Worm (Caenorhabditis elegans) whole organism, L4 larva: ENCODE data around the gene R186.3.
A peak's percentile ranks its signal among the peaks of the same experiment; 100 is the strongest.

ENCODE experiments used
- F37D6.2 ChIP-seq: sonication (generic microtip); optimal IDR thresholded peaks from 2 replicates; lab custom pipeline; 2016; ENCODE audit warnings: mild to moderate bottlenecking, missing genetic modification characterization, missing compliant biosample characterization
- T26A8.4 ChIP-seq: fragments of 200-800 bp; sonication (Bioruptor generic); IDR thresholded peaks from 2 replicates; pipeline ENCODE4 v1.3.6; 2022; ENCODE audit warnings: missing genetic modification characterization, missing compliant biosample characterization
- Y105C5A.15 ChIP-seq: fragments of 200-800 bp; sonication (Bioruptor generic); IDR thresholded peaks from 2 replicates; pipeline ENCODE4 v1.3.6; 2022; ENCODE audit warnings: missing genetic modification characterization, missing compliant biosample characterization
- Y75B8A.6 ChIP-seq: fragments of 200-800 bp; sonication (Bioruptor generic); IDR thresholded peaks from 2 replicates; pipeline ENCODE4 v1.3.6; 2022; ENCODE audit warnings: missing genetic modification reagents, missing genetic modification characterization, missing compliant biosample characterization
- ZK337.2 ChIP-seq: fragments of 200-800 bp; sonication (Bioruptor generic); IDR thresholded peaks from 2 replicates; pipeline ENCODE4 v1.3.6; 2022; ENCODE audit warnings: missing genetic modification reagents, missing genetic modification characterization, missing compliant biosample characterization
- ZK546.5 ChIP-seq, 2 experiments: sonication (generic microtip); optimal IDR thresholded peaks; 2 replicates each; lab custom pipeline; 2017; ENCODE audit warnings: missing biosample characterization in 2 of 2, missing genetic modification characterization in 2 of 2
- ama-1 ChIP-seq: fragments of 150-350 bp; optimal IDR thresholded peaks from 2 replicates; lab custom pipeline; 2014; ENCODE audit warnings: inconsistent platforms, mixed read lengths
- ceh-44 ChIP-seq: fragments of 200-800 bp; sonication (Bioruptor generic); IDR thresholded peaks from 2 replicates; pipeline ENCODE4 v1.3.6; 2022; ENCODE audit warnings: missing genetic modification reagents, missing genetic modification characterization, missing compliant biosample characterization
- ceh-62 ChIP-seq: sonication (generic microtip); optimal IDR thresholded peaks from 2 replicates; lab custom pipeline; 2017; ENCODE audit warnings: missing biosample characterization, missing genetic modification characterization
- ces-1 ChIP-seq: fragments of 150-350 bp; sonication (generic microtip); optimal IDR thresholded peaks from 4 replicates; lab custom pipeline; 2014; ENCODE audit warnings: missing biosample characterization, missing genetic modification reagents, missing genetic modification characterization
- cey-2 ChIP-seq: sonication (generic microtip); optimal IDR thresholded peaks from 3 replicates; lab custom pipeline; 2017; ENCODE audit warnings: missing genetic modification characterization, mild to moderate bottlenecking, missing compliant biosample characterization, antibody characterized with exemption, borderline replicate concordance; ENCODE audit not compliant: insufficient read depth
- ctbp-1 ChIP-seq: fragments of 200-800 bp; sonication (Bioruptor generic); IDR thresholded peaks from 2 replicates; pipeline ENCODE4 v1.3.6; 2022; ENCODE audit warnings: missing genetic modification reagents, missing genetic modification characterization, missing compliant biosample characterization
- daf-16 ChIP-seq, 3 experiments: sonication (generic microtip); optimal IDR thresholded peaks; 2 replicates each; lab custom pipeline; 2016 to 2017; ENCODE audit warnings: missing genetic modification characterization in 3 of 3, missing genetic modification reagents in 3 of 3, mild to moderate bottlenecking in 2 of 3, missing compliant biosample characterization in 2 of 3, missing biosample characterization in 1 of 3, moderate library complexity in 1 of 3
- daf-19 ChIP-seq: fragments of 200-800 bp; sonication (Bioruptor generic); conservative IDR thresholded peaks from 2 replicates; pipeline ENCODE4 v1.3.6; 2022; ENCODE audit warnings: missing genetic modification characterization, missing compliant biosample characterization
- dmd-8 ChIP-seq: fragments of 200-800 bp; sonication (Bioruptor generic); IDR thresholded peaks from 2 replicates; pipeline ENCODE4 v1.3.6; 2022; ENCODE audit warnings: missing genetic modification characterization, missing compliant biosample characterization
- dve-1 ChIP-seq: sonication (generic microtip); optimal IDR thresholded peaks from 2 replicates; lab custom pipeline; 2017; ENCODE audit warnings: antibody characterized with exemption, mild to moderate bottlenecking, missing genetic modification characterization, missing compliant biosample characterization; ENCODE audit not compliant: insufficient read depth
- egl-27 ChIP-seq: sonication (generic microtip); optimal IDR thresholded peaks from 3 replicates; lab custom pipeline; 2017; ENCODE audit warnings: missing biosample characterization, missing genetic modification reagents, missing genetic modification characterization
- fkh-10 ChIP-seq: fragments of 150-350 bp; optimal IDR thresholded peaks from 2 replicates; lab custom pipeline; 2014; ENCODE audit warnings: missing biosample characterization, missing genetic modification reagents, missing genetic modification characterization
- fos-1 ChIP-seq: fragments of 150-350 bp; optimal IDR thresholded peaks from 2 replicates; lab custom pipeline; 2014; ENCODE audit warnings: missing biosample characterization, missing genetic modification characterization
- hif-1 ChIP-seq, 2 experiments: sonication (generic microtip); optimal IDR thresholded peaks; 2 replicates each; lab custom pipeline; 2016 to 2017; ENCODE audit warnings: missing compliant biosample characterization in 2 of 2, missing genetic modification characterization in 2 of 2, missing genetic modification reagents in 2 of 2, missing genotype in 2 of 2, mild to moderate bottlenecking in 1 of 2
- lin-15B ChIP-seq: fragments of 150-350 bp; sonication (generic microtip); optimal IDR thresholded peaks from 3 replicates; lab custom pipeline; 2014; ENCODE audit warnings: missing biosample characterization, missing genetic modification characterization
- lsy-2 ChIP-seq, 2 experiments: fragments of 150-350 bp in 1 of 2; sonication (generic microtip) in 1 of 2; optimal IDR thresholded peaks; 2 replicates each; lab custom pipeline; 2014 to 2017; ENCODE audit warnings: missing biosample characterization in 2 of 2, missing genetic modification characterization in 2 of 2
- mdl-1 ChIP-seq, 2 experiments: fragments of 150-350 bp in 1 of 2; sonication (generic microtip) in 1 of 2; optimal IDR thresholded peaks; 2 replicates each; lab custom pipeline; 2014 to 2017; ENCODE audit warnings: missing biosample characterization in 2 of 2, missing genetic modification characterization in 2 of 2
- mdt-29 ChIP-seq: fragments of 200-800 bp; sonication (Bioruptor generic); IDR thresholded peaks from 2 replicates; pipeline ENCODE4 v1.3.6; 2022; ENCODE audit warnings: missing genetic modification reagents, missing genetic modification characterization, missing compliant biosample characterization
- mes-2 ChIP-seq: sonication (generic microtip); optimal IDR thresholded peaks from 2 replicates; lab custom pipeline; 2016; ENCODE audit warnings: missing genotype, mild to moderate bottlenecking, missing genetic modification characterization, missing compliant biosample characterization; ENCODE audit not compliant: poor library complexity, severe bottlenecking
- mxl-2 ChIP-seq: fragments of 200-800 bp; sonication (Bioruptor generic); conservative IDR thresholded peaks from 2 replicates; pipeline ENCODE4 v1.3.6; 2022; ENCODE audit warnings: missing genetic modification reagents, missing genetic modification characterization, missing compliant biosample characterization
- nhr-10 ChIP-seq: fragments of 150-350 bp; optimal IDR thresholded peaks from 2 replicates; lab custom pipeline; 2014; ENCODE audit warnings: missing biosample characterization, missing genetic modification characterization
- nhr-102 ChIP-seq: sonication (generic microtip); optimal IDR thresholded peaks from 2 replicates; lab custom pipeline; 2016; ENCODE audit warnings: mild to moderate bottlenecking, missing genetic modification characterization, moderate library complexity, missing compliant biosample characterization
- nhr-11 ChIP-seq: fragments of 150-350 bp; optimal IDR thresholded peaks from 2 replicates; lab custom pipeline; 2014; ENCODE audit warnings: missing biosample characterization, missing genetic modification characterization
- nhr-237 ChIP-seq: sonication (generic microtip); optimal IDR thresholded peaks from 2 replicates; lab custom pipeline; 2017; ENCODE audit warnings: missing biosample characterization, missing genetic modification characterization
- nhr-25 ChIP-seq: sonication (generic microtip); optimal IDR thresholded peaks from 2 replicates; lab custom pipeline; 2017; ENCODE audit warnings: missing genetic modification characterization, mild to moderate bottlenecking, missing compliant biosample characterization, antibody characterized with exemption, moderate library complexity, borderline replicate concordance; ENCODE audit not compliant: insufficient read depth
- nhr-28 ChIP-seq: fragments of 150-350 bp; optimal IDR thresholded peaks from 2 replicates; lab custom pipeline; 2014; ENCODE audit warnings: missing biosample characterization, missing genetic modification characterization
- nhr-41 ChIP-seq: fragments of 200-800 bp; sonication (Bioruptor generic); IDR thresholded peaks from 2 replicates; pipeline ENCODE4 v1.3.6; 2022; ENCODE audit warnings: missing genetic modification reagents, missing genetic modification characterization, missing compliant biosample characterization
- nhr-48 ChIP-seq: sonication (generic microtip); optimal IDR thresholded peaks from 2 replicates; lab custom pipeline; 2016; ENCODE audit warnings: mild to moderate bottlenecking, missing genetic modification characterization, missing compliant biosample characterization
- nhr-6 ChIP-seq: fragments of 150-350 bp; optimal IDR thresholded peaks from 2 replicates; lab custom pipeline; 2014; ENCODE audit warnings: missing biosample characterization, missing genetic modification characterization
- pqm-1 ChIP-seq: sonication (generic microtip); optimal IDR thresholded peaks from 2 replicates; lab custom pipeline; 2017; ENCODE audit warnings: missing biosample characterization, missing genetic modification characterization
- rbr-2 ChIP-seq: sonication (generic microtip); optimal IDR thresholded peaks from 2 replicates; lab custom pipeline; 2016; ENCODE audit warnings: missing genotype, missing genetic modification characterization, missing compliant biosample characterization
- saeg-2 ChIP-seq: fragments of 200-800 bp; sonication (Bioruptor generic); IDR thresholded peaks from 2 replicates; pipeline ENCODE4 v1.3.6; 2022; ENCODE audit warnings: missing genetic modification reagents, missing genetic modification characterization, missing compliant biosample characterization
- snpc-1.2 ChIP-seq: fragments of 200-800 bp; sonication (Bioruptor generic); IDR thresholded peaks from 2 replicates; pipeline ENCODE4 v1.3.6; 2022; ENCODE audit warnings: missing genetic modification reagents, missing genetic modification characterization, missing compliant biosample characterization
- snpc-4 ChIP-seq: fragments of 150-350 bp; optimal IDR thresholded peaks from 2 replicates; lab custom pipeline; 2014; ENCODE audit warnings: missing biosample characterization, missing genetic modification characterization
- spr-1 ChIP-seq: sonication (generic microtip); optimal IDR thresholded peaks from 2 replicates; lab custom pipeline; 2016; ENCODE audit warnings: mild to moderate bottlenecking, missing genetic modification characterization, missing compliant biosample characterization
- spr-3 ChIP-seq: fragments of 200-800 bp; sonication (Bioruptor generic); optimal IDR thresholded peaks from 2 replicates; lab custom pipeline; 2018; ENCODE audit warnings: mild to moderate bottlenecking, missing genetic modification characterization, missing compliant biosample characterization
- tra-1 ChIP-seq: fragments of 200-800 bp; sonication (Bioruptor generic); IDR thresholded peaks from 2 replicates; pipeline ENCODE4 v1.3.6; 2022; ENCODE audit warnings: missing genetic modification reagents, missing genetic modification characterization, missing compliant biosample characterization
- zfp-2 ChIP-seq: sonication (generic microtip); optimal IDR thresholded peaks from 2 replicates; lab custom pipeline; 2016; ENCODE audit warnings: mild to moderate bottlenecking, missing genetic modification characterization, missing compliant biosample characterization
- zfp-3 ChIP-seq: fragments of 200-800 bp; sonication (Bioruptor generic); conservative IDR thresholded peaks from 2 replicates; pipeline ENCODE4 v1.3.6; 2022; ENCODE audit warnings: missing genetic modification reagents, missing genetic modification characterization, missing compliant biosample characterization
- zip-11 ChIP-seq: fragments of 200-800 bp; sonication (Bioruptor generic); IDR thresholded peaks from 2 replicates; pipeline ENCODE4 v1.3.6; 2022; ENCODE audit warnings: missing genetic modification characterization, missing compliant biosample characterization
- zip-2 ChIP-seq: fragments of 150-350 bp; optimal IDR thresholded peaks from 2 replicates; lab custom pipeline; 2014; ENCODE audit warnings: missing biosample characterization, missing genetic modification characterization
- ztf-11 ChIP-seq: fragments of 150-350 bp; optimal IDR thresholded peaks from 2 replicates; lab custom pipeline; 2014; ENCODE audit warnings: missing biosample characterization, missing genetic modification characterization
- ztf-7 ChIP-seq: fragments of 150-350 bp; optimal IDR thresholded peaks from 2 replicates; lab custom pipeline; 2014; ENCODE audit warnings: missing biosample characterization, missing genetic modification characterization

R186.3 gene

ce11 chrV:13003378-13003777 is 36.4 kb upstream of the R186.3 start (continued):
- TF ChIP-seq zip-2 (tag; lab: Kevin White, UChicago): peak; percentile 53
- peak; percentile 89 for TF ChIP-seq nhr-41 (GFP tag; lab: Robert Waterston, UW)
- TF ChIP-seq ctbp-1 (GFP tag; lab: Robert Waterston, UW): peak; percentile 85
- peak; percentile 52 for TF ChIP-seq F37D6.2 (tag; lab: Kevin White, UChicago)
- no peak for TF ChIP-seq snpc-4 (tag; lab: Kevin White, UChicago)
- peak; percentile 88 for TF ChIP-seq T26A8.4 (GFP tag; lab: Robert Waterston, UW)
- TF ChIP-seq mdl-1 (tag; optimal IDR thresholded peaks at IDR 0.05; lab: Kevin White, UChicago): peak in 1 of 2 experiments; percentile 68
- peak; percentile 86 for TF ChIP-seq spr-3 (GFP tag; lab: Kevin White, UChicago)
- TF ChIP-seq nhr-25 (tag; lab: Kevin White, UChicago): no peak
- TF ChIP-seq daf-19 (GFP tag; lab: Robert Waterston, UW): peak; percentile 94
- no peak for TF ChIP-seq lin-15B
- TF ChIP-seq hif-1 (tag; optimal IDR thresholded peaks at IDR 0.05; lab: Kevin White, UChicago): peak in 1 of 2 experiments; percentile 58
- TF ChIP-seq cey-2: no peak
- no peak for TF ChIP-seq ztf-11 (tag; lab: Kevin White, UChicago)
- peak; percentile 72 for TF ChIP-seq spr-1
- peak; percentile 68 for TF ChIP-seq nhr-48
- peak; percentile 83 for TF ChIP-seq snpc-1.2
- peak; percentile 18 for TF ChIP-seq egl-27 (tag; lab: Kevin White, UChicago)
- TF ChIP-seq nhr-237 (tag; lab: Kevin White, UChicago): no peak
- 0 out of 2 replicates have a peak, but pooled peaks have one; percentile 39 for TF ChIP-seq zfp-3
- TF ChIP-seq fkh-10 (GFP tag; lab: Kevin White, UChicago): no peak
- 0 out of 2 replicates have a peak, but pooled peaks have one; percentile 49 for TF ChIP-seq ZK337.2
- no peak for TF ChIP-seq lsy-2 (tag; optimal IDR thresholded peaks at IDR 0.05; lab: Kevin White, UChicago)
- peak; percentile 77 for TF ChIP-seq ztf-7 (tag; lab: Kevin White, UChicago)
- TF ChIP-seq daf-16 (GFP tag; optimal IDR thresholded peaks at IDR 0.05; lab: Kevin White, UChicago): peak; percentile 46 to 88
- peak; percentile 65 for TF ChIP-seq daf-16 (tag; optimal IDR thresholded peaks at IDR 0.05; lab: Kevin White, UChicago)
- peak; percentile 77 for TF ChIP-seq tra-1
- peak; percentile 77; the same call in 1 of the 2 replicates for TF ChIP-seq ceh-44

ce11 chrV:13002070-13002469 is 35.1 kb upstream of the R186.3 start, which contains the start of gene inft-2:
TSS of gene inft-2 (plus strand) at chrV:13002317.
- no peak for TF ChIP-seq mes-2 (tag; lab: Kevin White, UChicago)
- TF ChIP-seq zip-11 (GFP tag; lab: Robert Waterston, UW): no peak
- no peak for TF ChIP-seq Y75B8A.6 (GFP tag; lab: Robert Waterston, UW)
- no peak for TF ChIP-seq cey-2
- TF ChIP-seq pqm-1 (tag; lab: Kevin White, UChicago): peak; percentile 19
- no peak for TF ChIP-seq ces-1 (GFP tag; lab: Kevin White, UChicago)
- TF ChIP-seq nhr-6 (tag; lab: Kevin White, UChicago): no peak
- peak; percentile 35 for TF ChIP-seq nhr-28 (tag; lab: Kevin White, UChicago)
- no peak for TF ChIP-seq zip-2 (tag; lab: Kevin White, UChicago)
- no peak for TF ChIP-seq tra-1
- TF ChIP-seq hif-1 (tag; optimal IDR thresholded peaks at IDR 0.05; lab: Kevin White, UChicago): no peak
- no peak for TF ChIP-seq nhr-25 (tag; lab: Kevin White, UChicago)
- TF ChIP-seq fkh-10 (GFP tag; lab: Kevin White, UChicago): no peak
- TF ChIP-seq nhr-102: no peak
- TF ChIP-seq daf-16 (GFP tag; optimal IDR thresholded peaks at IDR 0.05; lab: Kevin White, UChicago): no peak
- TF ChIP-seq daf-16 (tag; optimal IDR thresholded peaks at IDR 0.05; lab: Kevin White, UChicago): peak; percentile 69
- TF ChIP-seq Y105C5A.15 (GFP tag; lab: Robert Waterston, UW): no peak
- no peak for TF ChIP-seq mxl-2 (GFP tag; lab: Robert Waterston, UW)
- TF ChIP-seq dve-1 (tag; lab: Kevin White, UChicago): peak; percentile 60
- TF ChIP-seq mdt-29 (GFP tag; lab: Robert Waterston, UW): no peak
- TF ChIP-seq nhr-10 (tag; lab: Kevin White, UChicago): no peak
- TF ChIP-seq ama-1 (lab: Kevin White, UChicago): no peak
- no peak for TF ChIP-seq nhr-11
- no peak for TF ChIP-seq zfp-2
- TF ChIP-seq dmd-8: no peak
- no peak for TF ChIP-seq rbr-2
- no peak for TF ChIP-seq ceh-62
- no peak for TF ChIP-seq ZK546.5 (tag; optimal IDR thresholded peaks at IDR 0.05; lab: Kevin White, UChicago)
- no peak for TF ChIP-seq fos-1 (tag; lab: Kevin White, UChicago)
- TF ChIP-seq saeg-2 (GFP tag; lab: Robert Waterston, UW): 0 out of 2 replicates have a peak, but pooled peaks have one; percentile 30
